Comparison of ENCODE assay signal across 4 worm cellular contexts in the genomic region with DNA sequence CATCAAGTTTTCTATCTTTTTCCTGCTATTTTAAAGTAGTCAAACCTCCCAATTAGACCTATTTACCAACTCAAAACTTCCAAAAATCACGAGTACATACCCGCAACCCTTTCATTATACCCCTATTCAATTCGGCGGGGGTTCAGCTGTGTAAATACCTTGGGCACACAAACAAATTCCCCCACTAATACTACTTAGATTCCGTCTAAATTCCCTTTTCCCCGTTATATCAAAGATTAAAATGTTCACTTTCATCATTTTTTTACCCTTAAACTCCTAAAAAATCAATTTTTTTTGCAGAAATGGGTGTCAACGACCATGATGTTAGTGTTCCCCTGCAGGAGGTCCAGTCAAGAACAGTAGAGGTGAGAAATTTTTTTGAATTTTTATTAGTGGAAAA.
TF ChIP-seq lines count a peak whose summit lies in the region.

Gene fdgt-1, plus strand, starts transcription at position 301 of the 400 bp plus-strand sequence.

TF ChIP-seq in whole organism, L1 larva, 84 proteins besides CTCF, POLR2A, EP300 and RAD21:
- TF ChIP-seq lin-14 (GFP tag; optimal IDR thresholded peaks at IDR 0.05; lab: Kevin White, UChicago) (peak; percentile 1), fkh-4 (tag; optimal IDR thresholded peaks at IDR 0.05; lab: Kevin White, UChicago; ENCODE audit: borderline replicate concordance) (no peak), pqm-1 (tag; optimal IDR thresholded peaks at IDR 0.05; lab: Kevin White, UChicago) (no peak), efl-3 (GFP tag; optimal IDR thresholded peaks at IDR 0.05; lab: Kevin White, UChicago) (no peak), unc-30 (tag; optimal IDR thresholded peaks at IDR 0.05; lab: Kevin White, UChicago) (no peak)

TF ChIP-seq in whole organism, L3 larva, 47 proteins besides CTCF, POLR2A, EP300 and RAD21:
- TF ChIP-seq pha-4 (tag; optimal IDR thresholded peaks at IDR 0.05; lab: Kevin White, UChicago): peak; percentile 70
- no peak for TF ChIP-seq lin-39 (tag; optimal IDR thresholded peaks at IDR 0.05; lab: Kevin White, UChicago)
TF ChIP-seq in whole organism, L3 larva: peak in this region for 1.

TF ChIP-seq in whole organism, early embryonic, 17 proteins besides CTCF, POLR2A, EP300 and RAD21:
- TF ChIP-seq pes-1 (GFP tag; IDR thresholded peaks at IDR 0.05; lab: Robert Waterston, UW) (0 out of 2 replicates have a peak, but pooled peaks have one; percentile 3), ceh-36 (tag; optimal IDR thresholded peaks at IDR 0.05; lab: Kevin White, UChicago) (no peak)

TF ChIP-seq in whole organism, mixed stage, embryonic, 35 proteins besides CTCF, POLR2A, EP300 and RAD21:
- TF ChIP-seq tbx-8 (GFP tag; optimal IDR thresholded peaks at IDR 0.05; lab: Kevin White, UChicago) (no peak), lin-13 (tag; optimal IDR thresholded peaks at IDR 0.05; lab: Kevin White, UChicago) (no peak), ztf-11 (tag; optimal IDR thresholded peaks at IDR 0.05; lab: Kevin White, UChicago) (no peak), blmp-1 (tag; optimal IDR thresholded peaks at IDR 0.05; lab: Kevin White, UChicago) (no peak), unc-120 (tag; optimal IDR thresholded peaks at IDR 0.05; lab: Kevin White, UChicago; ENCODE audit: poor library complexity, severe bottlenecking) (no peak), pha-4 (tag; optimal IDR thresholded peaks at IDR 0.05; lab: Kevin White, UChicago) (peak; percentile 12)
TF ChIP-seq in whole organism, mixed stage, embryonic: peak in this region for 1.
